Worm (Caenorhabditis elegans) whole organism, mixed stage, embryonic: ENCODE measurements around the gene F19C7.4.

Source experiments
- ces-1 ChIP-seq: fragments of 150-350 bp; optimal IDR thresholded peaks from 2 replicates; lab custom pipeline; 2014; ENCODE audit warnings: missing biosample characterization, missing genetic modification reagents, missing genetic modification characterization
- mep-1 ChIP-seq: fragments of 150-350 bp; optimal IDR thresholded peaks from 2 replicates; lab custom pipeline; 2017; ENCODE audit warnings: missing biosample characterization, missing genetic modification reagents, missing genetic modification characterization, inconsistent platforms

ce11 chrIV:4613516-4613915, 10.9 kb downstream of the F19C7.4 start:
- TF ChIP-seq mep-1 (tag; lab: Kevin White, UChicago) = no peak
- TF ChIP-seq ces-1 (GFP tag; lab: Kevin White, UChicago) = no peak
